In the genomic region with DNA sequence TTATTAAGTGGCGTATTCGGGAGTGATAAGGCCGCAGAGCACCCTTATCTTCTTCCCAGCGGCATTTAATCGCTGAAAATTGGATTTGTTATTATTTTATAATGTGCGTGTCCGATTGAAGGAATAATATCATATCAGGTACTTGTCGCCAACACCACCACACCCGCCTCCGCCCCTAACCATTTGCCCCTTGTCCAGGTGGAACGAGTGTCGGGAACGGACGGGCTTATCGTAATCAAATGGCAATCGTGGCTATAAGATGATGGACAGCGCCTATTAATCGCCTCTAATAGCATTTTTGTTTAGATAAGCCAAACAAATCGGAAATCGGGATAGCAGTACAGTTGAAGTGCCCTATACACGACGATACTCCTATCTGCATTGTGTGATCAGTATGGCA, we compare ENCODE assay signal across 1 fruit fly cellular context.
TF ChIP-seq lines count a peak whose summit lies in the region.

No protein-coding gene starts in this region.

TF ChIP-seq in whole organism, embryonic, 481 proteins besides CTCF, POLR2A, EP300 and RAD21 (continued from another document):
- TF ChIP-seq Sox100B (GFP tag; optimal IDR thresholded peaks at IDR 0.05; lab: Kevin White, UChicago) = no peak
- TF ChIP-seq CG9932 (GFP tag; IDR thresholded peaks at IDR 0.05; lab: Robert Waterston, UW) = no peak
- TF ChIP-seq sug (tag; optimal IDR thresholded peaks at IDR 0.05; lab: Kevin White, UChicago) = peak; percentile 81
- TF ChIP-seq BEAF-32 (GFP tag; optimal IDR thresholded peaks at IDR 0.05; lab: Kevin White, UChicago) = no peak
- peak; percentile 99 for TF ChIP-seq grn (GFP tag; optimal IDR thresholded peaks at IDR 0.05; lab: Kevin White, UChicago)
- TF ChIP-seq HmgZ (tag; optimal IDR thresholded peaks at IDR 0.05; lab: Kevin White, UChicago) = peak; percentile 53
- peak; percentile 38 for TF ChIP-seq Med (GFP tag; lab: Kevin White, UChicago)
- no peak for TF ChIP-seq CG4820 (GFP tag; optimal IDR thresholded peaks at IDR 0.05; lab: Kevin White, UChicago)
- TF ChIP-seq usp (GFP tag; optimal IDR thresholded peaks at IDR 0.05; lab: Kevin White, UChicago) = no peak
- no peak for TF ChIP-seq Atf3 (GFP tag; optimal IDR thresholded peaks at IDR 0.05; lab: Kevin White, UChicago)
